Fruit fly (Drosophila melanogaster) whole organism, embryonic: Measurements from ENCODE around the gene CG43407.

Source experiments
- ATbp ChIP-seq: fragments of 200-800 bp; sonication (Bioruptor generic); optimal IDR thresholded peaks from 2 replicates; lab custom pipeline; 2017; ENCODE audit warnings: missing biosample characterization, mild to moderate bottlenecking, missing genetic modification characterization, missing genetic modification reagents
- Aef1 ChIP-seq: fragments of 200-800 bp; sonication (Bioruptor generic); IDR thresholded peaks from 3 replicates; pipeline ENCODE4 v1.3.6; 2022; ENCODE audit warnings: missing biosample characterization, missing genetic modification characterization
- B-H2 ChIP-seq: fragments of 200-800 bp; sonication (Bioruptor generic); optimal IDR thresholded peaks from 2 replicates; lab custom pipeline; 2018; ENCODE audit warnings: missing biosample characterization, mild to moderate bottlenecking, missing genetic modification characterization
- Bteb2 ChIP-seq: fragments of 200-800 bp; sonication (Bioruptor generic); optimal IDR thresholded peaks from 2 replicates; lab custom pipeline; 2016; ENCODE audit warnings: missing biosample characterization, missing genetic modification characterization
- CG10209 ChIP-seq: fragments of 200-800 bp; sonication (Bioruptor generic); optimal IDR thresholded peaks from 3 replicates; lab custom pipeline; 2017; ENCODE audit warnings: missing biosample characterization, mild to moderate bottlenecking, missing genetic modification characterization, missing genetic modification reagents
- CG10654 ChIP-seq: fragments of 200-800 bp; sonication (Bioruptor generic); optimal IDR thresholded peaks from 2 replicates; lab custom pipeline; 2016; ENCODE audit warnings: missing biosample characterization, missing genetic modification characterization
- CG11696 ChIP-seq: fragments of 200-800 bp; sonication (Bioruptor generic); IDR thresholded peaks from 2 replicates; pipeline ENCODE4 v1.3.6; 2022; ENCODE audit warnings: missing biosample characterization, missing genetic modification characterization
- CG12744 ChIP-seq: fragments of 200-800 bp; sonication (Bioruptor generic); optimal IDR thresholded peaks from 2 replicates; lab custom pipeline; 2016; ENCODE audit warnings: missing biosample characterization, missing genetic modification characterization
- CG12769 ChIP-seq: fragments of 200-800 bp; sonication (Bioruptor generic); optimal IDR thresholded peaks from 2 replicates; lab custom pipeline; 2019; ENCODE audit warnings: missing biosample characterization, mild to moderate bottlenecking, missing genetic modification characterization, moderate library complexity
- CG12942 ChIP-seq: fragments of 200-800 bp; sonication (Bioruptor generic); optimal IDR thresholded peaks from 3 replicates; lab custom pipeline; 2016; ENCODE audit warnings: missing biosample characterization, missing genetic modification characterization
- CG13287 ChIP-seq: fragments of 200-800 bp; sonication (Bioruptor generic); IDR thresholded peaks from 2 replicates; pipeline ENCODE4 v1.3.6; 2022; ENCODE audit warnings: missing biosample characterization, missing genetic modification characterization; ENCODE audit not compliant: partially characterized antibody
- CG16815 ChIP-seq: fragments of 200-800 bp; sonication (Bioruptor generic); optimal IDR thresholded peaks from 3 replicates; lab custom pipeline; 2017; ENCODE audit warnings: missing biosample characterization, mild to moderate bottlenecking, missing genetic modification characterization
- CG16863 ChIP-seq: fragments of 200-800 bp; sonication (Bioruptor generic); optimal IDR thresholded peaks from 3 replicates; lab custom pipeline; 2016; ENCODE audit warnings: missing biosample characterization, missing genetic modification characterization
- CG18599 ChIP-seq: fragments of 200-800 bp; sonication (Bioruptor generic); optimal IDR thresholded peaks from 3 replicates; lab custom pipeline; 2017; ENCODE audit warnings: missing biosample characterization, missing genetic modification characterization, mild to moderate bottlenecking, moderate library complexity, missing genetic modification reagents
- CG32772 ChIP-seq: fragments of 200-800 bp; sonication (Bioruptor generic); IDR thresholded peaks from 2 replicates; pipeline ENCODE4 v1.3.6; 2022; ENCODE audit warnings: missing biosample characterization, missing genetic modification characterization
- CG34422 ChIP-seq: fragments of 200-800 bp; sonication (Bioruptor generic); IDR thresholded peaks from 3 replicates; pipeline ENCODE4 v1.3.6; 2022; ENCODE audit warnings: missing biosample characterization, missing genetic modification characterization
- CG3726 ChIP-seq: fragments of 200-800 bp; sonication (Bioruptor generic); IDR thresholded peaks from 3 replicates; pipeline ENCODE4, ENCODE4 v1.3.6; 2022; ENCODE audit warnings: missing biosample characterization, missing genetic modification characterization
- CG4328 ChIP-seq: fragments of 200-800 bp; sonication (Bioruptor generic); optimal IDR thresholded peaks from 3 replicates; lab custom pipeline; 2017; ENCODE audit warnings: missing biosample characterization, missing genetic modification reagents, missing genetic modification characterization
- CG6791 ChIP-seq: fragments of 200-800 bp; sonication (Bioruptor generic); IDR thresholded peaks from 3 replicates; pipeline ENCODE4 v1.3.6; 2022; ENCODE audit warnings: missing biosample characterization, missing genetic modification characterization; ENCODE audit not compliant: partially characterized antibody
- CG8290 ChIP-seq, 3 experiments: fragments of 200-800 bp; sonication (Bioruptor generic); optimal IDR thresholded peaks; 2 replicates each; lab custom pipeline; 2016 to 2019; ENCODE audit warnings: missing biosample characterization in 3 of 3, missing genetic modification characterization in 3 of 3, mild to moderate bottlenecking in 2 of 3, moderate library complexity in 1 of 3
- CG8388 ChIP-seq: fragments of 200-800 bp; sonication (Bioruptor generic); optimal IDR thresholded peaks from 2 replicates; lab custom pipeline; 2019; ENCODE audit warnings: missing biosample characterization, mild to moderate bottlenecking, missing genetic modification characterization, moderate library complexity
- CG9437 ChIP-seq: fragments of 200-800 bp; sonication (Bioruptor generic); optimal IDR thresholded peaks from 2 replicates; lab custom pipeline; 2018; ENCODE audit warnings: missing biosample characterization, mild to moderate bottlenecking, missing genetic modification characterization
- CG9817 ChIP-seq: fragments of 200-800 bp; sonication (Bioruptor generic); optimal IDR thresholded peaks from 2 replicates; lab custom pipeline; 2018; ENCODE audit warnings: missing biosample characterization, mild to moderate bottlenecking, missing genetic modification characterization, moderate library complexity
- CTCF ChIP-seq: fragments of 200-800 bp; sonication (Bioruptor generic); optimal IDR thresholded peaks from 2 replicates; lab custom pipeline; 2017; ENCODE audit warnings: missing biosample characterization, mild to moderate bottlenecking, missing genetic modification characterization, moderate library complexity
- Chrac-16 ChIP-seq: fragments of 200-800 bp; sonication (Bioruptor generic); optimal IDR thresholded peaks from 3 replicates; lab custom pipeline; 2016; ENCODE audit warnings: missing biosample characterization, missing genetic modification characterization
- D19B ChIP-seq: fragments of 200-800 bp; sonication (Bioruptor generic); optimal IDR thresholded peaks from 2 replicates; lab custom pipeline; 2017; ENCODE audit warnings: missing biosample characterization, mild to moderate bottlenecking, missing genetic modification characterization
- Dad ChIP-seq: fragments of 200-800 bp; sonication (Bioruptor generic); optimal IDR thresholded peaks from 3 replicates; lab custom pipeline; 2016; ENCODE audit warnings: missing biosample characterization, missing genetic modification characterization
- Doc2 ChIP-seq: fragments of 200-800 bp; sonication (Bioruptor generic); IDR thresholded peaks from 2 replicates; pipeline ENCODE4 v1.3.6; 2022; ENCODE audit warnings: missing biosample characterization, missing genetic modification characterization
- Gug ChIP-seq: fragments of 200-800 bp; sonication (Bioruptor generic); IDR thresholded peaks from 4 replicates; pipeline ENCODE4 v1.3.6; 2022; ENCODE audit warnings: missing biosample characterization, missing genetic modification characterization
- HLH3B ChIP-seq: fragments of 200-800 bp; sonication (Bioruptor generic); IDR thresholded peaks from 2 replicates; pipeline ENCODE4 v1.3.6; 2022; ENCODE audit warnings: missing biosample characterization, missing genetic modification characterization
- Hand ChIP-seq: fragments of 200-800 bp; sonication (Bioruptor generic); optimal IDR thresholded peaks from 2 replicates; lab custom pipeline; 2017; ENCODE audit warnings: mild to moderate bottlenecking, missing biosample characterization, missing genetic modification reagents, missing genetic modification characterization
- Hr3 ChIP-seq: fragments of 200-800 bp; sonication (Bioruptor generic); optimal IDR thresholded peaks from 3 replicates; lab custom pipeline; 2016; ENCODE audit warnings: missing biosample characterization, missing genetic modification characterization
- Hr78 ChIP-seq, 2 experiments: fragments of 200-800 bp in 1 of 2; fragments of >200 bp in 1 of 2; sonication (Bioruptor generic) in 1 of 2; optimal IDR thresholded peaks; 2 replicates each; lab custom pipeline; 2017 to 2019; ENCODE audit warnings: missing biosample characterization in 2 of 2, missing genetic modification characterization in 2 of 2, mild to moderate bottlenecking in 1 of 2, moderate library complexity in 1 of 2
- MESR4 ChIP-seq: fragments of 200-800 bp; sonication (Bioruptor generic); optimal IDR thresholded peaks from 2 replicates; lab custom pipeline; 2018; ENCODE audit warnings: missing biosample characterization, mild to moderate bottlenecking, missing genetic modification characterization, moderate library complexity
- Myb ChIP-seq: fragments of 200-800 bp; sonication (Bioruptor generic); optimal IDR thresholded peaks from 2 replicates; lab custom pipeline; 2016; ENCODE audit warnings: missing biosample characterization, missing genetic modification characterization
- Neu2 ChIP-seq: fragments of 200-800 bp; sonication (Bioruptor generic); optimal IDR thresholded peaks from 3 replicates; lab custom pipeline; 2016; ENCODE audit warnings: missing biosample characterization, missing genetic modification characterization, borderline replicate concordance
- Optix ChIP-seq: fragments of 200-800 bp; sonication (Bioruptor generic); IDR thresholded peaks from 3 replicates; pipeline ENCODE4 v1.3.6; 2022; ENCODE audit warnings: missing biosample characterization, missing genetic modification characterization
- Sry-β ChIP-seq: fragments of 200-800 bp; sonication (Bioruptor generic); optimal IDR thresholded peaks from 2 replicates; lab custom pipeline; 2018; ENCODE audit warnings: missing biosample characterization, mild to moderate bottlenecking, missing genetic modification characterization, moderate library complexity
- Trl ChIP-seq, 3 experiments: fragments of >200 bp in 2 of 3; fragments of 200-800 bp in 1 of 3; sonication (Bioruptor generic) in 1 of 3; optimal IDR thresholded peaks; 2 replicates in 1 of 3; 3 replicates in 2 of 3; lab custom pipeline; 2016 to 2017; ENCODE audit warnings: missing biosample characterization in 1 of 3, missing genetic modification characterization in 1 of 3
- caup ChIP-seq: fragments of 200-800 bp; sonication (Bioruptor generic); optimal IDR thresholded peaks from 3 replicates; lab custom pipeline; 2017; ENCODE audit warnings: missing biosample characterization, mild to moderate bottlenecking, missing genetic modification characterization, moderate library complexity; ENCODE audit not compliant: severe bottlenecking
- chif ChIP-seq, 2 experiments: fragments of 200-800 bp; sonication (Bioruptor generic); optimal IDR thresholded peaks; 3 replicates each; lab custom pipeline; 2016; ENCODE audit warnings: missing biosample characterization in 2 of 2, missing genetic modification characterization in 2 of 2
- crp ChIP-seq, 2 experiments: fragments of 200-800 bp; sonication (Bioruptor generic); optimal IDR thresholded peaks; 2 replicates in 1 of 2; 3 replicates in 1 of 2; lab custom pipeline; 2017; ENCODE audit warnings: missing biosample characterization in 2 of 2, missing genetic modification characterization in 2 of 2, mild to moderate bottlenecking in 1 of 2, moderate library complexity in 1 of 2
- fd3F ChIP-seq: fragments of 200-800 bp; sonication (Bioruptor generic); optimal IDR thresholded peaks from 2 replicates; lab custom pipeline; 2018; ENCODE audit warnings: missing biosample characterization, mild to moderate bottlenecking, missing genetic modification characterization, moderate library complexity
- h ChIP-seq: fragments of >200 bp; optimal IDR thresholded peaks from 2 replicates; lab custom pipeline; 2017
- klu ChIP-seq: fragments of 200-800 bp; sonication (Bioruptor generic); IDR thresholded peaks from 2 replicates; pipeline ENCODE4 v1.3.6; 2022; ENCODE audit warnings: missing biosample characterization, missing genetic modification characterization
- lov ChIP-seq, 2 experiments: fragments of 200-800 bp in 1 of 2; fragments of >200 bp in 1 of 2; sonication (Bioruptor generic) in 1 of 2; IDR thresholded peaks in 1 of 2; optimal IDR thresholded peaks in 1 of 2; 2 replicates in 1 of 2; 3 replicates in 1 of 2; pipeline versions ENCODE4 v1.3.6 to Lab custom; 2017 to 2022; ENCODE audit warnings: missing biosample characterization in 1 of 2, missing genetic modification characterization in 1 of 2
- nmo ChIP-seq: fragments of 200-800 bp; sonication (Bioruptor generic); optimal IDR thresholded peaks from 2 replicates; lab custom pipeline; 2018; ENCODE audit warnings: missing biosample characterization, mild to moderate bottlenecking, missing genetic modification characterization, moderate library complexity
- oc ChIP-seq: fragments of 200-800 bp; sonication (Bioruptor generic); optimal IDR thresholded peaks from 2 replicates; lab custom pipeline; 2018; ENCODE audit warnings: missing biosample characterization, mild to moderate bottlenecking, missing genetic modification characterization, moderate library complexity
- psq ChIP-seq: fragments of 200-800 bp; sonication (Bioruptor generic); optimal IDR thresholded peaks from 2 replicates; lab custom pipeline; 2017; ENCODE audit warnings: missing biosample characterization, missing genetic modification characterization

Gene CG43407

DNA sequence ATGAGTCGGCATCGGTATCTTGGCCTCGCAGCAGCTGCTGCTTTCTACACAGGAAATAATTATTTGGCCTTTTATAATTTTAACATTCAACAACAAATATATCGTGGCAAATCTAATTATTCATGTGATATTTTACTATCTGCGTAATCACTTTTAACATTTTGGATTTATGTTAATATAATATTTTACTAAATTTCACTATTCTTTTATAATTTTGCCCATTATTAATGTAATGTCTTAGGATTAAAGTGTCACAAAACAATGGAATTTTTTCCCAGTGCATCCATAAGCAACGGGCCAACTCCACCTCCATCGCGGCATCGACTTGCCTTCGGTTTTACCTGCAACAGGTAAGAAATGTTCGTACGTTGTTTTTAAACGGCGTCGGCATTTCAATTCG lies 10.7 kb downstream of the CG43407 start (continued):
- TF ChIP-seq Hr78 (GFP tag; optimal IDR thresholded peaks at IDR 0.05; lab: Kevin White, UChicago) = peak in 1 of 2 experiments; percentile 79
- TF ChIP-seq MESR4 = peak; percentile 1
- TF ChIP-seq h (lab: Kevin White, UChicago) = no peak
- no peak for TF ChIP-seq CG12744 (GFP tag; lab: Kevin White, UChicago)
- peak; percentile 13 to 63 for TF ChIP-seq chif (GFP tag; optimal IDR thresholded peaks at IDR 0.05; lab: Kevin White, UChicago)
- peak; percentile 32 for TF ChIP-seq CG9817 (tag; lab: Kevin White, UChicago)
- peak; percentile 56 for TF ChIP-seq klu (GFP tag; lab: Robert Waterston, UW)
- TF ChIP-seq Optix (GFP tag; lab: Robert Waterston, UW) = no peak
- TF ChIP-seq CG3726 (GFP tag; lab: Robert Waterston, UW) = no peak
- peak; percentile 66 for TF ChIP-seq CG32772 (GFP tag; lab: Robert Waterston, UW)
- no peak for TF ChIP-seq CG12769
- peak; percentile 19; the same call in 1 of the 4 replicates for TF ChIP-seq Gug (GFP tag; lab: Robert Waterston, UW)
- peak; percentile 72 for TF ChIP-seq CG10209
- TF ChIP-seq nmo (GFP tag; lab: Kevin White, UChicago) = peak; percentile 95
- no peak for TF ChIP-seq CG11696 (GFP tag; lab: Robert Waterston, UW)
- no peak for TF ChIP-seq lov (optimal IDR thresholded peaks at IDR 0.05; lab: Kevin White, UChicago)
- 0 out of 3 replicates have a peak, but pooled peaks have one; percentile 15 for TF ChIP-seq lov (GFP tag; IDR thresholded peaks at IDR 0.05; lab: Robert Waterston, UW)
- peak; percentile 20 for TF ChIP-seq Bteb2 (GFP tag; lab: Kevin White, UChicago)
- peak; percentile 77 for TF ChIP-seq CG18599 (GFP tag; lab: Kevin White, UChicago)
- no peak for TF ChIP-seq Neu2 (GFP tag; lab: Kevin White, UChicago)
- TF ChIP-seq CG4328 = peak; percentile 57
- no peak for TF ChIP-seq CG6791
- peak; percentile 67 for TF ChIP-seq CG34422
- peak; percentile 45 for TF ChIP-seq Sry-β
- TF ChIP-seq B-H2 = no peak
- peak; percentile 69 for TF ChIP-seq HLH3B (GFP tag; lab: Robert Waterston, UW)
- TF ChIP-seq Trl (optimal IDR thresholded peaks at IDR 0.05; lab: Kevin White, UChicago) = no peak
- peak; percentile 9 for TF ChIP-seq Trl (GFP tag; optimal IDR thresholded peaks at IDR 0.05; lab: Kevin White, UChicago)
- peak; percentile 91 for TF ChIP-seq CG8388
- TF ChIP-seq psq (GFP tag; lab: Kevin White, UChicago) = peak; percentile 26
- no peak for TF ChIP-seq CG16863 (GFP tag; lab: Kevin White, UChicago)
- TF ChIP-seq Doc2 (GFP tag; lab: Robert Waterston, UW) = no peak
- peak; percentile 10 for TF ChIP-seq CTCF (GFP tag; lab: Kevin White, UChicago)
- TF ChIP-seq CG13287 = no peak
- no peak for TF ChIP-seq Dad (GFP tag; lab: Kevin White, UChicago)
- peak; percentile 77 for TF ChIP-seq CG9437 (GFP tag; lab: Kevin White, UChicago)
- peak; percentile 83 for TF ChIP-seq CG16815 (GFP tag; lab: Kevin White, UChicago)
- TF ChIP-seq Hand (GFP tag; lab: Kevin White, UChicago) = no peak
- peak; percentile 46 for TF ChIP-seq fd3F
- TF ChIP-seq CG12942 (GFP tag; lab: Kevin White, UChicago) = peak; percentile 65
- peak; percentile 72 for TF ChIP-seq CG10654 (GFP tag; lab: Kevin White, UChicago)
- peak; percentile 73 for TF ChIP-seq oc
- peak in 1 of 2 experiments; percentile 43 for TF ChIP-seq crp (GFP tag; optimal IDR thresholded peaks at IDR 0.05; lab: Kevin White, UChicago)
- TF ChIP-seq D19B (GFP tag; lab: Kevin White, UChicago) = no peak
- TF ChIP-seq Hr3 = peak; percentile 81
- peak; percentile 87 for TF ChIP-seq CG8290 (GFP tag; optimal IDR thresholded peaks at IDR 0.05; lab: Kevin White, UChicago)
- TF ChIP-seq CG8290 (tag; optimal IDR thresholded peaks at IDR 0.05; lab: Kevin White, UChicago) = peak in 1 of 2 experiments; percentile 70
- no peak for TF ChIP-seq Myb (GFP tag; lab: Kevin White, UChicago)
- TF ChIP-seq ATbp = peak; percentile 78
- TF ChIP-seq caup = peak; percentile 60
- peak; percentile 69 for TF ChIP-seq Chrac-16 (GFP tag; lab: Kevin White, UChicago)
- TF ChIP-seq Aef1 (GFP tag; lab: Robert Waterston, UW) = no peak; the same call in 2 of the 3 replicates
